Fruit fly (Drosophila melanogaster): ENCODE data around the gene tut.
"Not testable (repeated sequence)": the region's sequence is repeated elsewhere in the genome, so short reads cannot be mapped to it uniquely, and the experiment has no call there.

The tut gene

DNA sequence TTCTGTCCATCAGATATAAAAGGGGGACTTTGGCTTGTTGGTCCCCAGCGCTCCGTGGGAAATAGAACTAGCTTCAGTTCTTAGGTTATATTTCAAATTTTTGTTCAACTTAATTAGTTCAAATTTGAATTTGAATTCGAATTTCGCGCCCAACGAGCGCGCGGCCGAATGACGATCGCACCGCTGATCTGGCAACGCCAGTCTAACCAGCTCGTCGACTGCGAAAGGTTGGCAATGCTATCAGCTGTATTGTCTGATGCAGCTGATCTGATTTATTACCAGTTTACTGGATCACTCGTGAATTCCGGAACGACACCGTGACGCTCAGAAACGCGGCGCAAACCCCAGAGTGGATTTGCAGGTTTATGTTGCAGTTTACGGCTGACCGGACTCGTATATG, 27.8 kb upstream of the tut start, which contains the start of gene Dscam4:
Gene Dscam4, plus strand, starts transcription at position 301 of the 400 bp plus-strand sequence.
- not testable (repeated sequence) for TF ChIP-seq Hr38, Lpt, CG6854 (GFP tag; optimal IDR thresholded peaks at IDR 0.05)

DNA sequence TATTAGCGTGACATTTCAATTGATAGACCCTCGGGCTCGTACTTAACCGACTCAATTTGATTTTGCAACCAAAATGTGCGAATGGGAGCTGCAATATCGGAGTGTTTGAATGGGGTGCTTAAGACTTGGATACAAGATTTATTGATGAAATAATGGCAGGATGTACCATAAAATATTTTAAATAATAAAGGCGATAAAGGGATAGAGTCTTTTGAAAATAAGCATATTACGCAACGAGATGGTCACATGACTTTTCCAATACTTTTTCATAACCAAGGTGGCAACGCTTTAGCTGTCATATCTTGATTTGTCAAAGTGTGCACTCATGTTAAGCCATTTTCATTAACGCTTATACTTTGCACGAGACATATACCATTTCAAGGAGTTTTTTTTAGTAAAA, 18.4 kb upstream of the tut start, which contains the start of gene eIF4E3:
Gene eIF4E3, plus strand, starts transcription at position 301 of the 400 bp plus-strand sequence.
- TF ChIP-seq Sox15 (GFP tag; optimal IDR thresholded peaks at IDR 0.05), result no peak
- TF ChIP-seq fd85E (GFP tag; optimal IDR thresholded peaks at IDR 0.05), result no peak
- TF ChIP-seq CG6792 (GFP tag; optimal IDR thresholded peaks at IDR 0.05), result no peak
- no peak for TF ChIP-seq Sox14 (GFP tag; optimal IDR thresholded peaks at IDR 0.05)
- no peak for TF ChIP-seq Eip93F (GFP tag; optimal IDR thresholded peaks at IDR 0.05)
- no peak for TF ChIP-seq CG11294 (GFP tag; IDR thresholded peaks at IDR 0.05)
- TF ChIP-seq Lpt (GFP tag; optimal IDR thresholded peaks at IDR 0.05), result no peak
- TF ChIP-seq vri (GFP tag; optimal IDR thresholded peaks at IDR 0.05), result no peak
- TF ChIP-seq lz (GFP tag; optimal IDR thresholded peaks at IDR 0.05), result no peak
- TF ChIP-seq Eip78C (GFP tag), result no peak
- TF ChIP-seq CG31627 (GFP tag; optimal IDR thresholded peaks at IDR 0.05), result no peak
- no peak for TF ChIP-seq CG32006 (GFP tag; optimal IDR thresholded peaks at IDR 0.05)
- TF ChIP-seq CG10669 (GFP tag; optimal IDR thresholded peaks at IDR 0.05), result no peak
- TF ChIP-seq CG3919 (GFP tag; optimal IDR thresholded peaks at IDR 0.05), result no peak
- no peak for TF ChIP-seq svp (GFP tag)
- no peak for TF ChIP-seq Sox102F (GFP tag; optimal IDR thresholded peaks at IDR 0.05)
- no peak for TF ChIP-seq CG6808 (GFP tag; optimal IDR thresholded peaks at IDR 0.05)
- TF ChIP-seq spab (GFP tag; optimal IDR thresholded peaks at IDR 0.05), result no peak
- TF ChIP-seq pdm3 (GFP tag; optimal IDR thresholded peaks at IDR 0.05), result no peak
- no peak for TF ChIP-seq Hr38 (GFP tag; optimal IDR thresholded peaks at IDR 0.05)

DNA sequence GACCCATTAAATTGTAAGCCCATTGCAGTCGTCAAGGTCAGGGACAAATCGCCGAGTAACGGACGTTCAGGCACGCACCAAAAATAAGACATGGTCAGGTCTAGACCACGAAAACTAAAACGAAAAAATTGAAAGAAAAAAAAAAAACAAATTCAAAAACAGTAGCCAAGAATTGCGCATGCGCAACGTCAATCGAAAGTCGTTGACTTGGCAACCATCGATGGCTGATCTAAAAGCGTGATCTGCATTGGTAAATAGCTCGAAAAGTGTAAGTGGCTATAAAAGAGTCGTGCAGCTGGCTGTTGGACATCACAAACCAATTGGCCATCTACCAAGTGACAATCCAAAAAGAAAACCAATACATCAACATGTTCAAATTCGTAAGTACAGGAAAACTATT, 11.3 kb upstream of the tut start, which contains the start of gene CG13678:
Gene CG13678, plus strand, starts transcription at position 307 of the 400 bp plus-strand sequence.
- TF ChIP-seq Hr38 (GFP tag; optimal IDR thresholded peaks at IDR 0.05), result no peak
- TF ChIP-seq Blimp-1 (GFP tag; optimal IDR thresholded peaks at IDR 0.05), result no peak
- no peak for TF ChIP-seq CG6163 (GFP tag; IDR thresholded peaks at IDR 0.05)
- no peak for TF ChIP-seq CG34406 (GFP tag; optimal IDR thresholded peaks at IDR 0.05)
- no peak for TF ChIP-seq CG1621 (tag; optimal IDR thresholded peaks at IDR 0.05)
- TF ChIP-seq CG10669 (GFP tag; optimal IDR thresholded peaks at IDR 0.05), result no peak
- TF ChIP-seq CG7368 (GFP tag; optimal IDR thresholded peaks at IDR 0.05), result no peak
- no peak for TF ChIP-seq pdm3 (GFP tag; optimal IDR thresholded peaks at IDR 0.05)
- no peak for TF ChIP-seq CG9139 (GFP tag; optimal IDR thresholded peaks at IDR 0.05)
- no peak for TF ChIP-seq Eip78C (GFP tag)
- TF ChIP-seq CG6276 (GFP tag; optimal IDR thresholded peaks at IDR 0.05), result no peak
- no peak for TF ChIP-seq topi (GFP tag; optimal IDR thresholded peaks at IDR 0.05)

DNA sequence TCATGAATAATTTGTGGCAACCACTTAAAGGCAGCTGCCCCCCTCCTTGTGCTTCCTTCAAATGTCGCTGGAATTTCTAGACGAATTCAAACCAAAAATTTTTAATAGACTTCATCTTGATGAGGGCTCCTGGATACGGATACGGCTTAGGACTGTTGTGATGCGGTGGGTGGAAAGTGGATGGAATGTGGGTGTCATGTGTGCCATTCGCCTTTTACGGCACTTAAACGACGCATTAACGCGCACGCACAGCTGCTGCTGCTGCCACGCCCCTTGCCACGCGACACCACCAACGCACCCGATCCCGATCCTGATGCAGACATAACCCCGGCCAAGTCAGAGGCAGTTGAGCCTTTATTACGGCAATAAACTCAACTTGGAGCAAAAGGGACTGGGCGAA, 9.1 kb upstream of the tut start:
- no peak for TF ChIP-seq CG11294 (GFP tag; IDR thresholded peaks at IDR 0.05)
- no peak for TF ChIP-seq Hr39 (GFP tag; optimal IDR thresholded peaks at IDR 0.05)
- TF ChIP-seq Smox (GFP tag; optimal IDR thresholded peaks at IDR 0.05), result no peak
- no peak for TF ChIP-seq CG31627 (GFP tag; optimal IDR thresholded peaks at IDR 0.05)
- TF ChIP-seq Ets21C (GFP tag; optimal IDR thresholded peaks at IDR 0.05), result no peak
- TF ChIP-seq achi (GFP tag; optimal IDR thresholded peaks at IDR 0.05), result no peak
- TF ChIP-seq CG8319 (GFP tag; optimal IDR thresholded peaks at IDR 0.05), result no peak
- TF ChIP-seq dsx (GFP tag; optimal IDR thresholded peaks at IDR 0.05; ENCODE audit: poor library complexity, severe bottlenecking), result no peak
- no peak for TF ChIP-seq topi (GFP tag; optimal IDR thresholded peaks at IDR 0.05)
- TF ChIP-seq acj6 (GFP tag; optimal IDR thresholded peaks at IDR 0.05), result no peak

Measured in whole organism, prepupa.